Fruit fly (Drosophila melanogaster): Measurements from ENCODE around the gene CG33285.

The CG33285 gene

dm6 chr3L:21043435-21043834, 45.4 kb downstream of the CG33285 start:
- TF ChIP-seq Dll (optimal IDR thresholded peaks at IDR 0.05) (no peak), EcR (GFP tag; optimal IDR thresholded peaks at IDR 0.05) (no peak), CG8478 (optimal IDR thresholded peaks at IDR 0.05) (no peak), psq (optimal IDR thresholded peaks at IDR 0.05) (no peak), usp (GFP tag; optimal IDR thresholded peaks at IDR 0.05) (no peak), pan (optimal IDR thresholded peaks at IDR 0.05) (no peak)

- no peak for TF ChIP-seq pan (optimal IDR thresholded peaks at IDR 0.05)
- TF ChIP-seq usp (GFP tag; optimal IDR thresholded peaks at IDR 0.05), result no peak
- no peak for TF ChIP-seq psq (optimal IDR thresholded peaks at IDR 0.05)
- TF ChIP-seq EcR (GFP tag; optimal IDR thresholded peaks at IDR 0.05), result no peak
- TF ChIP-seq CG8478 (optimal IDR thresholded peaks at IDR 0.05), result no peak
- no peak for TF ChIP-seq Dll (optimal IDR thresholded peaks at IDR 0.05)
These were observed 46.5 kb downstream of the CG33285 start for dm6 chr3L:21041952-21042933.

- TF ChIP-seq EcR (GFP tag; optimal IDR thresholded peaks at IDR 0.05) (no peak), pan (optimal IDR thresholded peaks at IDR 0.05) (no peak), psq (optimal IDR thresholded peaks at IDR 0.05) (no peak), usp (GFP tag; optimal IDR thresholded peaks at IDR 0.05) (no peak), CG8478 (optimal IDR thresholded peaks at IDR 0.05) (no peak), Dll (optimal IDR thresholded peaks at IDR 0.05) (no peak)
These were observed 48.0 kb downstream of the CG33285 start for dm6 chr3L:21040831-21041230.
